Worm (Caenorhabditis elegans): ENCODE measurements around the gene F48F5.6.

DNA sequence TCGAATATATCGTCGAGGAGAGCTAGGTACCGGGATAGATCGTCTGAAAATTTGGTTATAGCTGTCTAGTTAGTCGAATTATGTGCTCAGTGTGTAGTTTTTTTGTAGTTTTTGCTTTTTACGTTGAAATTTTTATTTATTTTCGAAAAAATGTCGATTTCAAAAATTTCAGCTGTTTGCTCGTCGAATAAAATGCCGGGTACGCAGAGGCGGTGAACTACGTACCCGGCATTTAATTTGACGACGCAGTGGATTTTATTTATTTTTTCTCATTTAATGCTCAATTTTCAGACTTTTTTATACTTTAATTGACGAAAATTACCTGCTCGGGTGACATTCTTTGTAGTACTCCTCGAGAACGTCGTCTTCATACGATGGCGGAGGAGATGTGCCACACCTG, 24.0 kb upstream of the F48F5.6 start:
- TF ChIP-seq unc-130 (GFP tag; optimal IDR thresholded peaks at IDR 0.05) (no peak), ets-4 (GFP tag; optimal IDR thresholded peaks at IDR 0.05) (no peak), aptf-3 (GFP tag; IDR thresholded peaks at IDR 0.05) (no peak), mcd-1 (GFP tag; IDR thresholded peaks at IDR 0.05) (no peak), pbrm-1 (GFP tag; IDR thresholded peaks at IDR 0.05) (no peak)
